Fruit fly (Drosophila melanogaster) whole organism, wandering third instar larva: ENCODE data around the gene dao.

Source experiments
- Abd-B ChIP-seq: fragments of >200 bp; optimal IDR thresholded peaks from 2 replicates; lab custom pipeline; 2017; ENCODE audit warnings: missing biosample characterization, missing genetic modification characterization
- CG32264 ChIP-seq: fragments of 200-800 bp; sonication (Bioruptor generic); optimal IDR thresholded peaks from 2 replicates; lab custom pipeline; 2016; ENCODE audit warnings: missing biosample characterization, missing genetic modification characterization
- CG9705 ChIP-seq: fragments of 200-800 bp; sonication (Bioruptor generic); optimal IDR thresholded peaks from 2 replicates; lab custom pipeline; 2018; ENCODE audit warnings: missing biosample characterization, mild to moderate bottlenecking, missing genetic modification characterization
- CrebA ChIP-seq: fragments of 200-800 bp; sonication (Bioruptor generic); optimal IDR thresholded peaks from 2 replicates; lab custom pipeline; 2016; ENCODE audit warnings: missing biosample characterization, mild to moderate bottlenecking, missing genetic modification characterization, borderline replicate concordance
- Dfd ChIP-seq: fragments of >200 bp; optimal IDR thresholded peaks from 2 replicates; lab custom pipeline; 2017; ENCODE audit warnings: missing biosample characterization, missing genetic modification characterization
- Dif ChIP-seq: fragments of 200-275, 200-300 bp; sonication (Bioruptor generic); optimal IDR thresholded peaks from 2 replicates; lab custom pipeline; 2018; ENCODE audit warnings: missing biosample characterization, missing genetic modification characterization; ENCODE audit not compliant: partially characterized antibody
- GATAd ChIP-seq: sonication (Bioruptor generic); optimal IDR thresholded peaks from 2 replicates; lab custom pipeline; 2016; ENCODE audit warnings: missing biosample characterization, missing genetic modification characterization
- HLH106 ChIP-seq: fragments of 200-800 bp; optimal IDR thresholded peaks from 3 replicates; lab custom pipeline; 2019; ENCODE audit warnings: missing biosample characterization, mild to moderate bottlenecking, missing genetic modification characterization, moderate library complexity
- Hnf4 ChIP-seq: fragments of 200-800 bp; sonication (Bioruptor generic); optimal IDR thresholded peaks from 2 replicates; lab custom pipeline; 2016; ENCODE audit warnings: missing biosample characterization, mild to moderate bottlenecking, missing genetic modification characterization
- Hr78 ChIP-seq: fragments of >200 bp; optimal IDR thresholded peaks from 2 replicates; lab custom pipeline; 2017; ENCODE audit warnings: missing biosample characterization, missing genetic modification characterization
- Hr83 ChIP-seq: fragments of 200-300 bp; sonication (Bioruptor generic); optimal IDR thresholded peaks from 2 replicates; lab custom pipeline; 2016; ENCODE audit warnings: missing biosample characterization, mild to moderate bottlenecking, missing genetic modification characterization, moderate library complexity; ENCODE audit not compliant: poor library complexity, severe bottlenecking
- Jra ChIP-seq: sonication (Bioruptor generic); optimal IDR thresholded peaks from 2 replicates; lab custom pipeline; 2016; ENCODE audit warnings: missing biosample characterization, missing genetic modification characterization
- Mio ChIP-seq: sonication (Bioruptor generic); optimal IDR thresholded peaks from 2 replicates; lab custom pipeline; 2016; ENCODE audit warnings: missing biosample characterization, missing genetic modification characterization
- Myc ChIP-seq: fragments of >200 bp; optimal IDR thresholded peaks from 2 replicates; lab custom pipeline; 2017
- OdsH ChIP-seq: fragments of 200-800 bp; sonication (Bioruptor generic); optimal IDR thresholded peaks from 2 replicates; lab custom pipeline; 2016; ENCODE audit warnings: missing biosample characterization, mild to moderate bottlenecking, missing genetic modification characterization
- Sp1 ChIP-seq: fragments of 200-800 bp; sonication (Bioruptor generic); optimal IDR thresholded peaks from 3 replicates; lab custom pipeline; 2019; ENCODE audit warnings: missing biosample characterization, mild to moderate bottlenecking, missing genetic modification characterization, moderate library complexity
- Vsx2 ChIP-seq: fragments of 200-300, 225-300 bp; sonication (Bioruptor generic); optimal IDR thresholded peaks from 2 replicates; lab custom pipeline; 2018; ENCODE audit warnings: missing biosample characterization, missing genetic modification characterization; ENCODE audit not compliant: partially characterized antibody
- br ChIP-seq: fragments of 200-800 bp; sonication (Bioruptor generic); optimal IDR thresholded peaks from 2 replicates; lab custom pipeline; 2016; ENCODE audit warnings: missing biosample characterization, missing genetic modification characterization
- brk ChIP-seq: fragments of 200-800 bp; sonication (Bioruptor generic); optimal IDR thresholded peaks from 2 replicates; lab custom pipeline; 2016; ENCODE audit warnings: missing biosample characterization, mild to moderate bottlenecking, missing genetic modification characterization
- dl ChIP-seq, 2 experiments: fragments of 175-275, 200-275 bp in 1 of 2; fragments of 200-275 bp in 1 of 2; sonication (Bioruptor generic); optimal IDR thresholded peaks; lab custom pipeline; 2018; ENCODE audit warnings: mild to moderate bottlenecking in 2 of 2, missing biosample characterization in 2 of 2, missing genetic modification characterization in 2 of 2, moderate library complexity in 2 of 2; ENCODE audit not compliant: partially characterized antibody in 2 of 2, insufficient read depth in 1 of 2
- dmrt93B ChIP-seq: fragments of 200-800 bp; sonication (Bioruptor generic); optimal IDR thresholded peaks from 2 replicates; lab custom pipeline; 2018; ENCODE audit warnings: missing biosample characterization, mild to moderate bottlenecking, missing genetic modification characterization
- dsf ChIP-seq: sonication (Bioruptor generic); optimal IDR thresholded peaks from 2 replicates; lab custom pipeline; 2016; ENCODE audit warnings: missing biosample characterization, missing genetic modification characterization, borderline replicate concordance
- ey ChIP-seq: fragments of 200-800 bp; sonication (Bioruptor generic); optimal IDR thresholded peaks from 2 replicates; lab custom pipeline; 2016; ENCODE audit warnings: missing biosample characterization, missing genetic modification characterization
- foxo ChIP-seq, 2 experiments: fragments of 200-800 bp; sonication (Bioruptor generic); optimal IDR thresholded peaks; 2 replicates in 1 of 2; 3 replicates in 1 of 2; lab custom pipeline; 2016 to 2017; ENCODE audit warnings: missing biosample characterization in 2 of 2, missing genetic modification characterization in 2 of 2
- fru ChIP-seq: fragments of 200-800 bp; sonication (Bioruptor generic); optimal IDR thresholded peaks from 3 replicates; lab custom pipeline; 2016; ENCODE audit warnings: missing biosample characterization, mild to moderate bottlenecking, missing genetic modification characterization
- h ChIP-seq: fragments of 200-800 bp; sonication (Bioruptor generic); optimal IDR thresholded peaks from 3 replicates; lab custom pipeline; 2016; ENCODE audit warnings: missing biosample characterization, mild to moderate bottlenecking, missing genetic modification characterization
- jim ChIP-seq: fragments of 175-275, 200-325 bp; sonication (Bioruptor generic); optimal IDR thresholded peaks from 2 replicates; lab custom pipeline; 2016; ENCODE audit warnings: missing biosample characterization, mild to moderate bottlenecking, missing genetic modification characterization
- pan ChIP-seq: fragments of >200 bp; optimal IDR thresholded peaks from 2 replicates; lab custom pipeline; 2017
- psq ChIP-seq: fragments of 200-800 bp; sonication (Bioruptor generic); optimal IDR thresholded peaks from 3 replicates; lab custom pipeline; 2017; ENCODE audit warnings: missing biosample characterization, mild to moderate bottlenecking, missing genetic modification characterization, moderate library complexity
- rgr ChIP-seq: fragments of 200-800 bp; sonication (Bioruptor generic); optimal IDR thresholded peaks from 3 replicates; lab custom pipeline; 2016; ENCODE audit warnings: missing biosample characterization, mild to moderate bottlenecking, missing genetic modification characterization
- sage ChIP-seq: fragments of 200-800 bp; sonication (Bioruptor generic); optimal IDR thresholded peaks from 2 replicates; lab custom pipeline; 2016; ENCODE audit warnings: missing biosample characterization, mild to moderate bottlenecking, missing genetic modification characterization
- sv ChIP-seq: fragments of 200-800 bp; sonication (Bioruptor generic); optimal IDR thresholded peaks from 3 replicates; lab custom pipeline; 2016; ENCODE audit warnings: missing biosample characterization, missing genetic modification characterization
- tai ChIP-seq: sonication (Bioruptor generic); optimal IDR thresholded peaks from 2 replicates; lab custom pipeline; 2016; ENCODE audit warnings: missing biosample characterization, missing genetic modification characterization
- usp ChIP-seq: fragments of >200 bp; optimal IDR thresholded peaks from 2 replicates; lab custom pipeline; 2017; ENCODE audit warnings: missing biosample characterization, missing genetic modification characterization
- woc ChIP-seq: sonication (Bioruptor generic); optimal IDR thresholded peaks from 2 replicates; lab custom pipeline; 2016; ENCODE audit warnings: missing biosample characterization, mild to moderate bottlenecking, missing genetic modification characterization

Gene dao

DNA sequence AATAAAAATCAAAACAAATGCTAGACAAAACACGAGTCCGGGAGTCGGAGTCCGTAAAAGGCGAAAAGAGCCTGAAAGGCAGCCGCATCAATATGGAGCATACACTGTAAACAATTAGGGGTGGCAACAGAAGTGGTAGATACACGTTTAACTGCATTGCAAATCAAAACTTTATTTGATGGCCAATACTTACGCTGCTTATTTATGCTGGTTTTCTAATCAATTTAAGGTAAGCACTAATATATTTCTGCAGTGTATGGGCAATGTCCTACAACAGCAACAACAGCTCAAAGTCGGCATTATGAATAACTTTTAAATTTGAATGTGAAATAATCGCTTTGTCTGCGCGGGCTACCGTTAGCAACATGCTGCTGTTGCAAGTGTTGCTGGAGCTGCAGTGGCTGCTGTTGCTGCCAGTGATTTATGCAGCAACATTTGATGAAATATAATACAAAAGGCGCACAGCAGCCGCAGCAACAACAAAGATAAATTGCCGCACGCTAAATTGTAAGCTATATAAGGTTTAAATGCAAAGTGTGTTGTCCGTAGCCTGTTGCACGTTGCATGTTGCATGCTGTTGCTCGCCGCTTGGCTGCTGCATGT, 24.9 kb downstream of the dao start:
- TF ChIP-seq GATAd (no peak), tai (GFP tag; lab: Kevin White, UChicago) (no peak), Hnf4 (GFP tag; lab: Kevin White, UChicago) (peak; percentile 18), h (GFP tag; lab: Kevin White, UChicago) (no peak), HLH106 (tag; lab: Kevin White, UChicago) (no peak), usp (GFP tag; lab: Kevin White, UChicago) (no peak), CG9705 (GFP tag; lab: Kevin White, UChicago) (no peak), Dfd (no peak), foxo (GFP tag; optimal IDR thresholded peaks at IDR 0.05; lab: Kevin White, UChicago) (peak in 1 of 2 experiments; percentile 7), CrebA (no peak), Vsx2 (GFP tag; lab: Kevin White, UChicago) (no peak)

DNA sequence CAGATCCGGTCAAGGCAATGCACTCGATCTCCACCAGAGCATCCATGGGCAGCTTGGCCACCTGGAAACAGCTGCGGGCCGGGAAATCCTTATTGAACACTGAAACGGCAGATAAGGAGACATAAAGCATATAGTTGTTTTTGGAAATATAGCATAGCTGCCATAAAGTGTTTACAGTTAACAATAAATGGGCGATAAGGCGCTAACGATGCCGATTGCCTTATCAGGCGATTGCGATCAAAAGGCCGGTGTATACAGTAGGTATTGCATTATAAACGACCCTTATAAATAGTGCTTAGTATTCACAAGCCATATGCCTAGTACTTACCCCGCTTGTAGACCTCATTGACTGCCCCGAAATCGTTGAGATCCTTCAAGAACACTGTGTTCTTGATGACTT, 25.6 kb downstream of the dao start:
- no peak for TF ChIP-seq Abd-B (GFP tag; lab: Kevin White, UChicago)
- TF ChIP-seq woc (GFP tag; lab: Kevin White, UChicago), result no peak

DNA sequence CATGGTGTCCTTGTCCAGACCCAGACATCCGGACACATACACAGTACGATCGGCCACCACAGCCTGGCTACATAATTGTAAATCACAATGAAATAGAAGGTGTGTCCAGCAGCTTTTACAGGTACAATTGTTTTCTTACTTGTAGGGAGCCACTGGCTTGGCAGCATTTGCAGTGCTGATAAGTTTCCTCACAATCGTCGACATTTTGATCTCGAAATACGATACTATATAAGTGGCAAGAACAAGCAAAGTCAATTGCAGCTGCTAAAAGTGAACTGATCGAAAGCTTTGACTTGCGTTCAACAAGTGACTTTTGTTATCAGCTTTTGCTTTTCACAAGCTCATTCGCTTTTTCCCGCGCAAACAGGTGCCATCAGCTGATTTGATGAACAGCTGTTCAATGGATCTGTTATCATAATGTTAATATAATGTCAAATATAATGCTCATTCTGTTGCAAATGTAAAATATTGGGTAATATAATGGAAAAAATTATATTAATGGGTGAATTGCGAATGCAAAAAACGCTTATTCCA, 26.2 kb downstream of the dao start, which contains the start of gene UK114:
Gene UK114, minus strand, starts transcription at position 309 of the 534 bp plus-strand sequence.
- peak; percentile 39 for TF ChIP-seq psq (GFP tag; lab: Kevin White, UChicago)
- TF ChIP-seq Hnf4 (GFP tag; lab: Kevin White, UChicago), result no peak
- TF ChIP-seq brk (GFP tag; lab: Kevin White, UChicago), result peak; percentile 34
- TF ChIP-seq, all 38 proteins: peak for 2

DNA sequence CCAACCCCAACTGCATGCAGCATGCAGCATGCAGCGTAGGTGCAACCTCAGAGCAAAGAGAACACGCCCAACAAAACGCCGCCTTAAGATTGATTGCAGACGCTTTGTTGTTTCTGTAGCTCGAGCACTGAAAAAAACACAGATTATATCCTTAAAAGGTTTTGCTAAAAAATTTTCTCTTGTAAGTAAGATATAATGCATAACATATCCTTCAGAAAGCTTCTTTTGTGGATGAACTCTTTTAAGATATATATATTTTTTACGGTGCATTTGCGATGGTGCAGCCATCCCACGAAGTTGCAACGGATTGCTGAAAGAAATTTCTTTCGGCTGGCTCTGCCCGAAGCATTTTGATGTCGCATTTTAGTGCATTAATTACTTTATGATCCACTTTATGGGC, 27.1 kb downstream of the dao start:
- TF ChIP-seq CG9705 (GFP tag; lab: Kevin White, UChicago), result no peak
- TF ChIP-seq Hr83 (GFP tag; lab: Kevin White, UChicago), result no peak
- TF ChIP-seq br, result peak; percentile 16
- no peak for TF ChIP-seq dsf (GFP tag; lab: Kevin White, UChicago)
- peak; percentile 38 for TF ChIP-seq fru
- TF ChIP-seq sv (GFP tag; lab: Kevin White, UChicago), result no peak
- TF ChIP-seq sage (GFP tag; lab: Kevin White, UChicago), result no peak
- TF ChIP-seq foxo (GFP tag; optimal IDR thresholded peaks at IDR 0.05; lab: Kevin White, UChicago), result peak in 1 of 2 experiments; percentile 55
- TF ChIP-seq pan (lab: Kevin White, UChicago), result no peak
- no peak for TF ChIP-seq Dif (GFP tag; lab: Kevin White, UChicago)
- TF ChIP-seq dmrt93B, result peak; percentile 11
- no peak for TF ChIP-seq CG32264 (GFP tag; lab: Kevin White, UChicago)
- no peak for TF ChIP-seq jim
- TF ChIP-seq ey (GFP tag; lab: Kevin White, UChicago), result peak; percentile 54
- no peak for TF ChIP-seq Hr78 (GFP tag; lab: Kevin White, UChicago)
- TF ChIP-seq h (GFP tag; lab: Kevin White, UChicago), result peak; percentile 59
- TF ChIP-seq Vsx2 (GFP tag; lab: Kevin White, UChicago), result no peak
- peak; percentile 50 for TF ChIP-seq HLH106 (tag; lab: Kevin White, UChicago)
- TF ChIP-seq Sp1, result peak; percentile 19
- TF ChIP-seq rgr (GFP tag; lab: Kevin White, UChicago), result peak; percentile 60
- TF ChIP-seq woc (GFP tag; lab: Kevin White, UChicago), result peak; percentile 22
- no peak for TF ChIP-seq Mio (GFP tag; lab: Kevin White, UChicago)
- TF ChIP-seq usp (GFP tag; lab: Kevin White, UChicago), result no peak
- no peak for TF ChIP-seq psq (GFP tag; lab: Kevin White, UChicago)
- no peak for TF ChIP-seq Dfd
- no peak for TF ChIP-seq Abd-B (GFP tag; lab: Kevin White, UChicago)
- TF ChIP-seq dl (GFP tag; optimal IDR thresholded peaks at IDR 0.05; lab: Kevin White, UChicago; ENCODE audit: insufficient read depth in 1 of 2, partially characterized antibody in 2 of 2), result no peak
- TF ChIP-seq brk (GFP tag; lab: Kevin White, UChicago), result peak; percentile 14
- TF ChIP-seq tai (GFP tag; lab: Kevin White, UChicago), result no peak
- no peak for TF ChIP-seq GATAd
- peak; percentile 40 for TF ChIP-seq Hnf4 (GFP tag; lab: Kevin White, UChicago)
- TF ChIP-seq CrebA, result no peak
- TF ChIP-seq Myc (lab: Kevin White, UChicago), result no peak
- no peak for TF ChIP-seq Jra
- peak; percentile 21 for TF ChIP-seq OdsH (GFP tag; lab: Kevin White, UChicago)
